Fruit fly (Drosophila melanogaster): ENCODE measurements around the gene mRpL3.

- TF ChIP-seq psq (optimal IDR thresholded peaks at IDR 0.05), result no peak
- no peak for TF ChIP-seq usp (GFP tag; optimal IDR thresholded peaks at IDR 0.05)
Observed at dm6 chrX:15769457-15769856, 8.4 kb downstream of the mRpL3 start, which contains the start of gene CG33172.
